Fruit fly (Drosophila melanogaster) whole organism, embryonic: ENCODE results near the gene CG42540.

ENCODE experiments used
- B-H2 ChIP-seq: fragments of 200-800 bp; sonication (Bioruptor generic); optimal IDR thresholded peaks from 2 replicates; lab custom pipeline; 2018; ENCODE audit warnings: missing biosample characterization, mild to moderate bottlenecking, missing genetic modification characterization
- CG10147 ChIP-seq: fragments of 200-800 bp; sonication (Bioruptor generic); optimal IDR thresholded peaks from 2 replicates; lab custom pipeline; 2019; ENCODE audit warnings: missing biosample characterization, mild to moderate bottlenecking, missing genetic modification characterization, moderate library complexity
- CG10366 ChIP-seq: fragments of 200-800 bp; sonication (Bioruptor generic); IDR thresholded peaks from 2 replicates; pipeline ENCODE4 v1.3.6; 2022; ENCODE audit warnings: missing biosample characterization, missing genetic modification characterization
- CG10959 ChIP-seq: fragments of 200-800 bp; sonication (Bioruptor generic); IDR thresholded peaks from 2 replicates; pipeline ENCODE4 v1.3.6; 2022; ENCODE audit warnings: missing biosample characterization, missing genetic modification characterization
- CG15011 ChIP-seq: fragments of 200-800 bp; sonication (Bioruptor generic); optimal IDR thresholded peaks from 3 replicates; lab custom pipeline; 2018; ENCODE audit warnings: missing biosample characterization, mild to moderate bottlenecking, missing genetic modification characterization
- CG15601 ChIP-seq: fragments of 200-800 bp; sonication (Bioruptor generic); optimal IDR thresholded peaks from 3 replicates; lab custom pipeline; 2019; ENCODE audit warnings: missing biosample characterization, mild to moderate bottlenecking, missing genetic modification characterization, moderate library complexity
- CG17385 ChIP-seq: fragments of 200-800 bp; sonication (Bioruptor generic); optimal IDR thresholded peaks from 3 replicates; lab custom pipeline; 2018; ENCODE audit warnings: missing biosample characterization, mild to moderate bottlenecking, missing genetic modification characterization
- CG18011 ChIP-seq: fragments of 200-800 bp; sonication (Bioruptor generic); optimal IDR thresholded peaks from 2 replicates; lab custom pipeline; 2017; ENCODE audit warnings: missing biosample characterization, missing genetic modification characterization, mild to moderate bottlenecking, moderate library complexity, missing genotype
- CG18476 ChIP-seq: fragments of 200-800 bp; sonication (Bioruptor generic); optimal IDR thresholded peaks from 2 replicates; lab custom pipeline; 2016; ENCODE audit warnings: missing biosample characterization, mild to moderate bottlenecking, missing genetic modification characterization
- CG2712 ChIP-seq: fragments of 200-800 bp; optimal IDR thresholded peaks from 3 replicates; lab custom pipeline; 2019; ENCODE audit warnings: missing biosample characterization, mild to moderate bottlenecking, missing genetic modification characterization, moderate library complexity
- CG42726 ChIP-seq: fragments of 200-800 bp; sonication (Bioruptor generic); IDR thresholded peaks from 2 replicates; pipeline ENCODE4 v1.3.6; 2022; ENCODE audit warnings: missing biosample characterization, missing genetic modification characterization; ENCODE audit not compliant: partially characterized antibody
- CG4282 ChIP-seq: fragments of 200-800 bp; sonication (Bioruptor generic); optimal IDR thresholded peaks from 2 replicates; lab custom pipeline; 2016; ENCODE audit warnings: missing biosample characterization, missing genetic modification characterization
- CG4617 ChIP-seq: fragments of 200-800 bp; sonication (Bioruptor generic); optimal IDR thresholded peaks from 3 replicates; lab custom pipeline; 2016; ENCODE audit warnings: missing biosample characterization, missing genetic modification characterization, borderline replicate concordance
- CG6689 ChIP-seq: fragments of 200-800 bp; sonication (Bioruptor generic); IDR thresholded peaks from 2 replicates; pipeline ENCODE4 v1.3.6; 2022; ENCODE audit warnings: missing biosample characterization, missing genetic modification characterization
- CG7372 ChIP-seq: fragments of 200-800 bp; sonication (Bioruptor generic); IDR thresholded peaks from 2 replicates; pipeline ENCODE4 v1.3.6; 2022; ENCODE audit warnings: missing biosample characterization, missing genetic modification characterization
- CG7556 ChIP-seq: fragments of 200-800 bp; sonication (Bioruptor generic); optimal IDR thresholded peaks from 2 replicates; lab custom pipeline; 2017; ENCODE audit warnings: missing biosample characterization, mild to moderate bottlenecking, missing genetic modification characterization
- CG8388 ChIP-seq: fragments of 200-800 bp; sonication (Bioruptor generic); optimal IDR thresholded peaks from 2 replicates; lab custom pipeline; 2019; ENCODE audit warnings: missing biosample characterization, mild to moderate bottlenecking, missing genetic modification characterization, moderate library complexity
- Dip2 ChIP-seq: fragments of 200-800 bp; sonication (Bioruptor generic); IDR thresholded peaks from 2 replicates; pipeline ENCODE4 v1.3.6; 2022; ENCODE audit warnings: missing biosample characterization, missing genetic modification characterization
- Drgx ChIP-seq: fragments of 200-800 bp; sonication (Bioruptor generic); IDR thresholded peaks from 2 replicates; pipeline ENCODE4 v1.3.6; 2022; ENCODE audit warnings: missing biosample characterization, missing genetic modification characterization
- Eip74EF ChIP-seq, 2 experiments: fragments of 200-800 bp in 1 of 2; fragments of >200 bp in 1 of 2; sonication (Bioruptor generic) in 1 of 2; optimal IDR thresholded peaks; 2 replicates each; lab custom pipeline; 2017 to 2019; ENCODE audit warnings: missing biosample characterization in 2 of 2, missing genetic modification characterization in 2 of 2, mild to moderate bottlenecking in 1 of 2, moderate library complexity in 1 of 2
- Ets65A ChIP-seq: fragments of 200-800 bp; sonication (Bioruptor generic); peaks from one replicate; lab custom pipeline; 2016; ENCODE audit warnings: missing biosample characterization, missing genetic modification characterization
- Hmr ChIP-seq: fragments of 200-800 bp; sonication (Bioruptor generic); optimal IDR thresholded peaks from 3 replicates; lab custom pipeline; 2017; ENCODE audit warnings: mild to moderate bottlenecking, missing biosample characterization, missing genetic modification reagents, missing genetic modification characterization
- Ravus ChIP-seq: fragments of 200-800 bp; sonication (Bioruptor generic); IDR thresholded peaks from 2 replicates; pipeline ENCODE4 v1.3.6; 2022; ENCODE audit warnings: missing biosample characterization, missing genetic modification characterization
- Rfx ChIP-seq: fragments of 200-800 bp; sonication (Bioruptor generic); IDR thresholded peaks from 2 replicates; pipeline ENCODE4 v1.3.6; 2022; ENCODE audit warnings: missing biosample characterization, missing genetic modification characterization
- Ssrp ChIP-seq: fragments of 200-800 bp; sonication (Bioruptor generic); optimal IDR thresholded peaks from 2 replicates; lab custom pipeline; 2018; ENCODE audit warnings: missing biosample characterization, mild to moderate bottlenecking, missing genetic modification characterization, moderate library complexity
- Xbp1 ChIP-seq: fragments of 200-800 bp; sonication (Bioruptor generic); optimal IDR thresholded peaks from 3 replicates; lab custom pipeline; 2016; ENCODE audit warnings: missing biosample characterization, mild to moderate bottlenecking, missing genetic modification characterization
- Xrp1 ChIP-seq: fragments of 200-800 bp; sonication (Bioruptor generic); IDR thresholded peaks from 2 replicates; pipeline ENCODE4 v1.3.6; 2022; ENCODE audit warnings: missing biosample characterization, missing genetic modification characterization
- abd-A ChIP-seq: fragments of 200-800 bp; sonication (Bioruptor generic); optimal IDR thresholded peaks from 3 replicates; lab custom pipeline; 2019; ENCODE audit warnings: missing biosample characterization, mild to moderate bottlenecking, missing genetic modification characterization, moderate library complexity
- ap ChIP-seq: fragments of 200-800 bp; sonication (Bioruptor generic); IDR thresholded peaks from 2 replicates; pipeline ENCODE4 v1.3.6; 2022; ENCODE audit warnings: missing biosample characterization, missing genetic modification characterization
- az2 ChIP-seq: fragments of 200-800 bp; sonication (Bioruptor generic); optimal IDR thresholded peaks from 3 replicates; lab custom pipeline; 2016; ENCODE audit warnings: missing biosample characterization, missing genetic modification characterization
- bsh ChIP-seq, 2 experiments: fragments of 200-800 bp; sonication (Bioruptor generic); optimal IDR thresholded peaks; 2 replicates each; lab custom pipeline; 2017 to 2018; ENCODE audit warnings: mild to moderate bottlenecking in 2 of 2, missing biosample characterization in 2 of 2, missing genetic modification characterization in 2 of 2, moderate library complexity in 1 of 2
- cad ChIP-seq: fragments of >200 bp; optimal IDR thresholded peaks from 2 replicates; lab custom pipeline; 2017; ENCODE audit warnings: missing biosample characterization, missing genetic modification characterization
- cato ChIP-seq: fragments of 200-800 bp; sonication (Bioruptor generic); optimal IDR thresholded peaks from 2 replicates; lab custom pipeline; 2016; ENCODE audit warnings: missing biosample characterization, missing genetic modification characterization, borderline replicate concordance
- crol ChIP-seq: fragments of 200-800 bp; sonication (Bioruptor generic); IDR thresholded peaks from 2 replicates; pipeline ENCODE4 v1.3.6; 2022; ENCODE audit warnings: missing biosample characterization, missing genetic modification characterization
- cwo ChIP-seq: fragments of 200-800 bp; sonication (Bioruptor generic); optimal IDR thresholded peaks from 3 replicates; lab custom pipeline; 2017; ENCODE audit warnings: missing biosample characterization, missing genetic modification characterization, mild to moderate bottlenecking, moderate library complexity, missing genetic modification reagents
- dati ChIP-seq: fragments of 200-800 bp; sonication (Bioruptor generic); IDR thresholded peaks from 2 replicates; pipeline ENCODE4 v1.3.6; 2022; ENCODE audit warnings: missing biosample characterization, missing genetic modification characterization
- dimm ChIP-seq: fragments of 200-800 bp; sonication (Bioruptor generic); IDR thresholded peaks from 2 replicates; pipeline ENCODE4 v1.3.6; 2022; ENCODE audit warnings: missing biosample characterization, missing genetic modification characterization
- hbn ChIP-seq: fragments of 200-800 bp; sonication (Bioruptor generic); IDR thresholded peaks from 2 replicates; pipeline ENCODE4 v1.3.6; 2022; ENCODE audit warnings: missing biosample characterization, missing genetic modification characterization; ENCODE audit not compliant: partially characterized antibody
- ind ChIP-seq: fragments of 200-800 bp; sonication (Bioruptor generic); optimal IDR thresholded peaks from 3 replicates; lab custom pipeline; 2016; ENCODE audit warnings: missing biosample characterization, missing genetic modification characterization
- ken ChIP-seq: fragments of 200-800 bp; sonication (Bioruptor generic); IDR thresholded peaks from 3 replicates; pipeline ENCODE4 v1.3.6; 2022; ENCODE audit warnings: missing biosample characterization, missing genetic modification characterization
- lab ChIP-seq: fragments of 200-800 bp; sonication (Bioruptor generic); optimal IDR thresholded peaks from 3 replicates; lab custom pipeline; 2017; ENCODE audit warnings: missing biosample characterization, missing genetic modification characterization, mild to moderate bottlenecking, moderate library complexity, missing genetic modification reagents
- pros ChIP-seq: fragments of 200-800 bp; sonication (Bioruptor generic); optimal IDR thresholded peaks from 3 replicates; lab custom pipeline; 2019; ENCODE audit warnings: missing biosample characterization, mild to moderate bottlenecking, missing genetic modification characterization, moderate library complexity
- psq ChIP-seq: fragments of 200-800 bp; sonication (Bioruptor generic); optimal IDR thresholded peaks from 2 replicates; lab custom pipeline; 2017; ENCODE audit warnings: missing biosample characterization, missing genetic modification characterization
- ranshi ChIP-seq: fragments of 200-800 bp; sonication (Bioruptor generic); IDR thresholded peaks from 2 replicates; pipeline ENCODE4 v1.3.6; 2022; ENCODE audit warnings: missing biosample characterization, missing genetic modification characterization
- scrt ChIP-seq: fragments of 200-800 bp; sonication (Bioruptor generic); optimal IDR thresholded peaks from 2 replicates; lab custom pipeline; 2018; ENCODE audit warnings: missing biosample characterization, mild to moderate bottlenecking, missing genetic modification characterization, moderate library complexity
- shn ChIP-seq: fragments of 200-800 bp; sonication (Bioruptor generic); optimal IDR thresholded peaks from 3 replicates; lab custom pipeline; 2016; ENCODE audit warnings: missing biosample characterization, missing genetic modification characterization
- stc ChIP-seq: fragments of 200-800 bp; sonication (Bioruptor generic); IDR thresholded peaks from 2 replicates; pipeline ENCODE4 v1.3.6; 2022; ENCODE audit warnings: missing biosample characterization, missing genetic modification characterization
- sug ChIP-seq: fragments of 200-800 bp; optimal IDR thresholded peaks from 2 replicates; lab custom pipeline; 2019; ENCODE audit warnings: missing biosample characterization, mild to moderate bottlenecking, missing genetic modification characterization, moderate library complexity
- vvl ChIP-seq: fragments of 200-800 bp; sonication (Bioruptor generic); IDR thresholded peaks from 2 replicates; pipeline ENCODE4 v1.3.6; 2022; ENCODE audit warnings: missing biosample characterization, missing genetic modification characterization
- wek ChIP-seq: fragments of 200-800 bp; sonication (Bioruptor generic); optimal IDR thresholded peaks from 3 replicates; lab custom pipeline; 2018; ENCODE audit warnings: missing biosample characterization, mild to moderate bottlenecking, missing genetic modification characterization, moderate library complexity

Gene CG42540

dm6 chr3L:4603439-4603838 is 47.6 kb downstream of the CG42540 start (continued):
- TF ChIP-seq ken (GFP tag; lab: Robert Waterston, UW) (no peak), wek (GFP tag; lab: Kevin White, UChicago) (no peak), hbn (GFP tag; lab: Robert Waterston, UW) (no peak), CG10959 (GFP tag; lab: Robert Waterston, UW) (no peak), sug (tag; lab: Kevin White, UChicago) (peak; percentile 48), bsh (GFP tag; optimal IDR thresholded peaks at IDR 0.05; lab: Kevin White, UChicago) (peak in 1 of 2 experiments; percentile 73), CG10366 (peak; percentile 31; the same call in 1 of the 2 replicates), CG15011 (GFP tag; lab: Kevin White, UChicago) (no peak), CG42726 (GFP tag; lab: Robert Waterston, UW) (no peak), Eip74EF (GFP tag; optimal IDR thresholded peaks at IDR 0.05; lab: Kevin White, UChicago) (peak in 1 of 2 experiments; percentile 19), pros (GFP tag; lab: Kevin White, UChicago) (no peak), Dip2 (GFP tag; lab: Robert Waterston, UW) (no peak), CG7372 (GFP tag; lab: Robert Waterston, UW) (peak; percentile 49; the same call in 1 of the 2 replicates), Xbp1 (GFP tag; lab: Kevin White, UChicago) (peak; percentile 16), Hmr (GFP tag; lab: Kevin White, UChicago) (peak; percentile 40), abd-A (tag; lab: Kevin White, UChicago) (peak; percentile 42), ranshi (peak; percentile 40; the same call in 1 of the 2 replicates), Xrp1 (GFP tag; lab: Robert Waterston, UW) (peak; percentile 69), Ssrp (tag; lab: Kevin White, UChicago) (peak; percentile 35), cato (GFP tag; lab: Kevin White, UChicago) (no peak), CG7556 (GFP tag; lab: Kevin White, UChicago) (peak; percentile 46), cad (GFP tag; lab: Kevin White, UChicago) (no peak), CG18476 (GFP tag; lab: Kevin White, UChicago) (no peak), CG6689 (GFP tag; lab: Robert Waterston, UW) (peak; percentile 52), CG8388 (GFP tag; lab: Kevin White, UChicago) (peak; percentile 42), CG10147 (GFP tag; lab: Kevin White, UChicago) (peak; percentile 22), cwo (GFP tag; lab: Kevin White, UChicago) (peak; percentile 31), scrt (GFP tag; lab: Kevin White, UChicago) (peak; percentile 5), CG17385 (GFP tag; lab: Kevin White, UChicago) (peak; percentile 24), CG18011 (GFP tag; lab: Kevin White, UChicago) (no peak), shn (GFP tag; lab: Kevin White, UChicago) (no peak), Ravus (GFP tag; lab: Robert Waterston, UW) (peak; percentile 23), az2 (GFP tag; lab: Kevin White, UChicago) (peak; percentile 29), lab (GFP tag; lab: Kevin White, UChicago) (peak; percentile 65), psq (GFP tag; lab: Kevin White, UChicago) (no peak), dimm (GFP tag; lab: Robert Waterston, UW) (peak; percentile 37; the same call in 1 of the 2 replicates), CG4282 (GFP tag; lab: Kevin White, UChicago) (no peak), CG4617 (GFP tag; lab: Kevin White, UChicago) (no peak), Drgx (GFP tag; lab: Robert Waterston, UW) (no peak), vvl (0 out of 2 replicates have a peak, but pooled peaks have one; percentile 37), ind (GFP tag; lab: Kevin White, UChicago) (peak; percentile 49), CG15601 (tag; lab: Kevin White, UChicago) (peak; percentile 23), ap (GFP tag; lab: Robert Waterston, UW) (peak; percentile 57), dati (GFP tag; lab: Robert Waterston, UW) (no peak), crol (GFP tag; lab: Robert Waterston, UW) (no peak), CG2712 (tag; lab: Kevin White, UChicago) (peak; percentile 66), Rfx (peak; percentile 72), B-H2 (no peak), stc (GFP tag; lab: Robert Waterston, UW) (peak; percentile 57), Ets65A (GFP tag; lab: Kevin White, UChicago) (no peak)
